Fruit fly (Drosophila melanogaster) S2 (cell line): ENCODE results near the gene Aldh7A1.

Experiments
- CG8478 ChIP-seq: fragments of >200 bp; optimal IDR thresholded peaks from 2 replicates; lab custom pipeline; 2018
- CTCF ChIP-seq, 2 experiments: fragments of >200 bp; optimal IDR thresholded peaks; 2 replicates each; lab custom pipeline; 2018

The Aldh7A1 gene

dm6 chr3L:19268720-19269401 lies at the start of gene Aldh7A1, which contains the start of gene CG14085:
Aldh7A1 (minus strand) TSS chr3L:19268913.
CG14085 (plus strand) TSS chr3L:19269351.
- TF ChIP-seq CG8478 (lab: Kevin White, UChicago) (no peak), CTCF (optimal IDR thresholded peaks at IDR 0.05; lab: Kevin White, UChicago) (no peak)

- TF ChIP-seq CTCF (optimal IDR thresholded peaks at IDR 0.05; lab: Kevin White, UChicago) (no peak), CG8478 (lab: Kevin White, UChicago) (no peak)
These were observed 47.9 kb upstream of the Aldh7A1 start for dm6 chr3L:19316638-19317037.

DNA sequence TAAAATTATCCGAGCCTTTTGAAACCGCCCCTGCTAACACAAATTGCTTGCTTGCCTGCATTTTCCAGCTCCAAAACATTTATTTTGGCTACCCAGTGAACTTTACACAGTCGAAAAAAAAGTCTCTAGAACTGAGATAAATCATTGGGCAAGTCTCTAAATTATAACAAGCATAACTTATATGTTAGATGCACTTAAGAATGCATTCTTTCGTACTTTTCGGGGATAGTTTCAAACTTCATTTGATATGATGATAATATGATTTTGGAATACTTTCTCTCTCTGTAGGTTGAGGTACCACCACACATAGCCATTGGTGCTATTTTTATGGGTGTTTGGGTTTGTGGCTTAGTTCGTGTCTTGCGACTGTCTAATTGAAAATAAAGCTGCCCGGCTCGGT lies 46.2 kb upstream of the Aldh7A1 start:
- TF ChIP-seq CG8478 (lab: Kevin White, UChicago) (no peak), CTCF (optimal IDR thresholded peaks at IDR 0.05; lab: Kevin White, UChicago) (no peak)

DNA sequence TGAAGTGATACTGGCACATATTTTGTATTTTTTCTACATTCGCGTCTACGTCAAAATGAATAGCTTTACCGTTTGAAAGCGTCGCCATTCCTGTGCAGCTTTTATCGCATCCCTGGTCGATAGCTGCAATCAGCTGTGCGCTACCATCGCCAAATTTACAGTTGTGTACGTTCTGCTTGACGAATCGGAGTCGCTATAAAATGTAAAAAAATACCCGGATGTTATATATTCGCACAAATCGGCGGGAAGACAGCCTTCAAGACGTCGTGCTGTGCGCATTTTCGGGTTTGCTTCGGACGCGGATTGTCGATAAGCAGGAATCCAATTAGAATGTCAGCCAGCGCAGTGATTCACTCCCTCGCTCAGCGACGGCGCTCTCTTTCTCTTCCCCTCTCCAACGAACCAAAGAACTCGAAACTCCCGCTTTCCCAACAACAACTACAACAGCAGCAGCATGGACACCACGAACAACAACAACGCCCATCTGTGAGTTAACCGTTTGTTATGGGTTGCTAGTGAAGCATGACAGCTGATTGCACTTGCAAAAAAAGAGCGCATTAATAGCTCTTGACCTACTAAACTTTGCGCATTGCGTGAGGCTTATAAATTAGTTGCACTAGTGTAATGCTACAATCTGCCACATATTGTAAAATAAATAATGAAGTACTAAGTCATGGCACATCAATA lies 26.0 kb upstream of the Aldh7A1 start:
- TF ChIP-seq CG8478 (lab: Kevin White, UChicago) (no peak), CTCF (optimal IDR thresholded peaks at IDR 0.05; lab: Kevin White, UChicago) (no peak)

DNA sequence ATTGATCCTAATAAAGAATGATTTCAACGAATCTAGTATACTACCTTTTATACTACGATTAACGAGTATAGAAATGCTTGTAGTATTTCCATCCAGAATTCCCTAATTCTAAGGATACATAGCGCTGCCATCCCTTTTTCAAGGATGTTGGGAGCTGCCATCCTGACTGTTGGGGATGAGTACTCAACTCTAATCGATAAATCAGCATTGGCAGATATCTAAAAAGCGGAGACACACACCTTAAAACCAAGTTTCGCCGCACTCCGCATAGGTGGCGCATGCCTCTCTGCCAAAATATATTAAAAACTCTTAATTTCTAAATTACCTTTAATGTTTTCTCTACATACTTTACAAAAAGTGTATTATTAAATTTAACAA lies 25.5 kb upstream of the Aldh7A1 start, which contains the start of gene fal:
fal (plus strand) TSS at position 330 of the 378 bp plus-strand sequence.
- TF ChIP-seq CTCF (optimal IDR thresholded peaks at IDR 0.05; lab: Kevin White, UChicago) (peak; percentile 92 to 93), CG8478 (lab: Kevin White, UChicago) (no peak)

DNA sequence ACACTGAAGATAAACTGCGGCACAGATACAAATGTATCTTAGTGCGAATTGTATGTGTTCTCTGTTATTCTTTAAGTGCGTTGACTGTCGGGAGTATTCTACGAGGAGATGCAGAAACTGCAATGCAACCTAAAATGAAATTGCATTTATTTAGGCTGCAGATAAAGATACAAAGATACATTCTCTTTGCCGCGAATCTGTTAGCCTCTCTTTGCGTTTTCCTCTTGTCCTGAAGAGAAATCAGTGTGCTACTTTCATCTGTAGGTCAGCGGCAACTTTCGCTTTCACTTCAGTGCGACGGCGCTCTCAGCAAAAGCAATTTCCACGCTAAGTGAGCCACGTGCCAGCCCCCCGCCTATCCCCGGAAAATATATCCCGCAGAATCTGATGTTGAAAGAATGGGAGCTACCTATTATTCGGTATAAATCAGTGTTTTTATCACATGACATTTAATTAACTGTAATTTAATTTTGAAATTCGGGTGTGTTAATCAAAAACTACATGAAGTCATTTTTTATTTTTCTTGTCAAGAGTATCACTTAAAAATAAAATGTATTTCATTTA lies 24.5 kb upstream of the Aldh7A1 start:
- TF ChIP-seq CG8478 (lab: Kevin White, UChicago): no peak
- TF ChIP-seq CTCF (optimal IDR thresholded peaks at IDR 0.05; lab: Kevin White, UChicago): no peak

dm6 chr3L:19292440-19293175 lies 23.9 kb upstream of the Aldh7A1 start, which contains the start of gene Gbs-76A:
Gbs-76A (minus strand) TSS chr3L:19292766.
- TF ChIP-seq CTCF (optimal IDR thresholded peaks at IDR 0.05; lab: Kevin White, UChicago) (no peak), CG8478 (lab: Kevin White, UChicago) (no peak)

- no peak for TF ChIP-seq CG8478 (lab: Kevin White, UChicago)
- TF ChIP-seq CTCF (optimal IDR thresholded peaks at IDR 0.05; lab: Kevin White, UChicago): no peak
These were observed 23.0 kb upstream of the Aldh7A1 start for dm6 chr3L:19291465-19292413.

dm6 chr3L:19289411-19289810 lies 20.7 kb upstream of the Aldh7A1 start:
- TF ChIP-seq CG8478 (lab: Kevin White, UChicago) (no peak), CTCF (optimal IDR thresholded peaks at IDR 0.05; lab: Kevin White, UChicago) (no peak)

DNA sequence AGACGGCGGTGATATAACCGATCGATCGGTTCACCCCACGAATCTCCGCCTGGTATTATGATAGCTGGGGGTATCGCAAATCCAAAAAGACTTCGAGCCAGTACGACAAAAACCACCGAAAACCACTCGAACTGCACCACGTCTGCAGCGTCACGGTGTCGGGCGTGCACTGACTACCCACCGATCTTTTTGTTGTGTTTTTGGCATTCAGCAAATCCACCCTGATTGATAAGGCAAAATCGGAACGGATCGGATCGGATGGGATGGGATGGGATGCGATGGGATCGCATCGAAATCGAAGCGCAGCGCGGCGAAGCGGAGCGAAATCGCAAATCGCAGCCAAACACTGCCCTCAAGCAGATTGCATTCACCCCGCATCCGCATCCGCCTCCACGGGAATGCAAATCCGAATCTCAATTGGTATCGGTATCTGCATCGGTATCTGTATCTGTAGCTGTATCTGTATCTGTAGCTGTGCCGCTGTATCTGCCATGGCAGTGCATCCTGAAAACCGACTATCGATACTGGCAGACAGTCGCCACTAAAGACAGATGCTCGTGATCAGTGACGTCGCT lies 19.8 kb upstream of the Aldh7A1 start:
- TF ChIP-seq CG8478 (lab: Kevin White, UChicago) (no peak), CTCF (optimal IDR thresholded peaks at IDR 0.05; lab: Kevin White, UChicago) (no peak)

DNA sequence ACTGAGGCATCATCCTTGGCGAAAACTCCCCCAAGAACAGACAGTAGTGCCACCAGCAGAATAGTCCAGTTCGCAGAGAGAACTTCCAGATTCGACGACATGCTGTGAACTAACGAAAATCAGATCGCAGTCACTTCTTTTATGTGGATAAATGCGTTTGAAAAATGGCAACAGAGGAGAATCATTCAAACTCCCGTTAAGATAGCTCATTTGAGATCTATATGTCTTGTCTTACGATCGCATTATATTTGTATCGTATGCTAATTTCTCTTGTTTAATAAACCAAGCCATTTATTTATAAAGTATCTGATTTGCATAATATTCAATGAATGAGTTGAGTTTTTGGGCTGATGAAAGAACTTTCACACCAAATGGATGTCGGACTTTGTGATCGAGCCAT lies 12.0 kb upstream of the Aldh7A1 start, which contains the start of gene CG14089:
CG14089 (minus strand) TSS at position 101 of the 400 bp plus-strand sequence.
- TF ChIP-seq CTCF (optimal IDR thresholded peaks at IDR 0.05; lab: Kevin White, UChicago) (no peak), CG8478 (lab: Kevin White, UChicago) (no peak)

DNA sequence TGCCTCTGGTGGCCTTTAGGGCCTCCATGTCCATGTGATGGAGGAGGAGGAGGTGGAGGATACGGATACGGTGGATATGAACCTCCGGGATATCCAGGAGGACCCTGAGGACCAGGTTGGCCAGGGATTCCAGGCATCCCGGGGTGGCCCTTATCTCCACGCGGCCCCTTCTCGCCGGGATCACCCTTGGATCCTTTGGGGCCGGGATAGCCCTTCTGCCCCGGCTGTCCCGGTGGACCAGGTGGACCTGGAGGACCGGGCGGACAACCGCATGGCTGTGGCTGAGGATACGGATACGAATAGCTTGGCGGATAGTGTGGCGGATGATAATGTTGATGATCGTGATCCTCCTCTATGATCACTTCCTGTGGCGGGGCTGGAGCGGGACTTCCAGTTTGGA lies 11.6 kb upstream of the Aldh7A1 start:
- TF ChIP-seq CG8478 (lab: Kevin White, UChicago) (no peak), CTCF (optimal IDR thresholded peaks at IDR 0.05; lab: Kevin White, UChicago) (no peak)

DNA sequence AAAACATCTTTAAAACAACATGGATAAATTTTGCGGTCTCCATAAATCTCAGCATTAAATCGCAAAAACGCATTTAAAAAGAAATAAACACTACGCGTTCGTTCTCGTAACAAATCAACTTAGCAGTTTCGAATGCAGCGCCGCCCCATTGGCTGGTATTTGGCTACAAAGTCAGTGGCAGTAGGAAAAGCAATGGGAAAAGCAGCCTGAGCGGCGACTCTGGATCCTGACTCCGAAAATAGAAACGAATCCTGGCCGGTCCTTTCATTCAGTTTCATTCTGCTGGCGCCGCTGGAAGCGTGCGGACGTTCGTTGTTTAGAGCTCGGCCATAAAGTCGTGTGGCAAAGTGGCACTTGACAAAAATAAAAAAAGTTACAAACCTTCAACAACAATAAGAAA lies 6.8 kb upstream of the Aldh7A1 start, which contains the start of gene CG14086:
CG14086 (plus strand) TSS at position 301 of the 400 bp plus-strand sequence.
- no peak for TF ChIP-seq CTCF (optimal IDR thresholded peaks at IDR 0.05; lab: Kevin White, UChicago)
- TF ChIP-seq CG8478 (lab: Kevin White, UChicago): no peak
